Fruit fly (Drosophila melanogaster) whole organism, embryonic: ENCODE results near the gene Sox100B.
A peak's percentile ranks its signal among the peaks of the same experiment; 100 is the strongest.

Experiments
- Atf6 ChIP-seq: fragments of 200-800 bp; sonication (Bioruptor generic); IDR thresholded peaks from 2 replicates; pipeline ENCODE4 v1.3.6; 2022; ENCODE audit warnings: missing biosample characterization, missing genetic modification characterization
- CG10147 ChIP-seq: fragments of 200-800 bp; sonication (Bioruptor generic); optimal IDR thresholded peaks from 2 replicates; lab custom pipeline; 2019; ENCODE audit warnings: missing biosample characterization, mild to moderate bottlenecking, missing genetic modification characterization, moderate library complexity
- CG12659 ChIP-seq: fragments of 200-800 bp; sonication (Bioruptor generic); optimal IDR thresholded peaks from 3 replicates; lab custom pipeline; 2017; ENCODE audit warnings: mild to moderate bottlenecking, missing biosample characterization, missing genetic modification reagents, missing genetic modification characterization
- CG14667 ChIP-seq: fragments of 200-800 bp; sonication (Bioruptor generic); IDR thresholded peaks from 2 replicates; pipeline ENCODE4 v1.3.6; 2022; ENCODE audit warnings: missing biosample characterization, missing genetic modification characterization
- CG15696 ChIP-seq: fragments of 200-800 bp; sonication (Bioruptor generic); optimal IDR thresholded peaks from 2 replicates; lab custom pipeline; 2019; ENCODE audit warnings: missing biosample characterization, mild to moderate bottlenecking, missing genetic modification characterization, moderate library complexity
- CG18764 ChIP-seq: fragments of 200-800 bp; sonication (Bioruptor generic); optimal IDR thresholded peaks from 3 replicates; lab custom pipeline; 2016; ENCODE audit warnings: missing biosample characterization, missing genetic modification characterization
- CG30403 ChIP-seq: fragments of 200-800 bp; sonication (Bioruptor generic); optimal IDR thresholded peaks from 3 replicates; lab custom pipeline; 2016; ENCODE audit warnings: missing biosample characterization, missing genetic modification characterization
- CG3065 ChIP-seq: fragments of 200-800 bp; sonication (Bioruptor generic); optimal IDR thresholded peaks from 2 replicates; lab custom pipeline; 2016; ENCODE audit warnings: missing biosample characterization, missing genetic modification characterization
- CG33557 ChIP-seq: fragments of 200-800 bp; sonication (Bioruptor generic); optimal IDR thresholded peaks from 2 replicates; lab custom pipeline; 2019; ENCODE audit warnings: missing biosample characterization, mild to moderate bottlenecking, missing genetic modification characterization, moderate library complexity
- CG6854 ChIP-seq: fragments of 200-800 bp; sonication (Bioruptor generic); optimal IDR thresholded peaks from 3 replicates; lab custom pipeline; 2017; ENCODE audit warnings: missing biosample characterization, mild to moderate bottlenecking, missing genetic modification characterization
- CG7839 ChIP-seq: fragments of 200-800 bp; sonication (Bioruptor generic); optimal IDR thresholded peaks from 3 replicates; lab custom pipeline; 2018; ENCODE audit warnings: missing biosample characterization, mild to moderate bottlenecking, missing genetic modification characterization, moderate library complexity
- CG9727 ChIP-seq: fragments of 200-800 bp; sonication (Bioruptor generic); optimal IDR thresholded peaks from 3 replicates; lab custom pipeline; 2017; ENCODE audit warnings: missing biosample characterization, mild to moderate bottlenecking, missing genetic modification characterization
- Doc3 ChIP-seq: fragments of 200-800 bp; sonication (Bioruptor generic); IDR thresholded peaks from 3 replicates; pipeline ENCODE4 v1.3.6; 2022; ENCODE audit warnings: missing biosample characterization, missing genetic modification characterization; ENCODE audit not compliant: partially characterized antibody
- Fer3 ChIP-seq: fragments of 200-800 bp; sonication (Bioruptor generic); optimal IDR thresholded peaks from 2 replicates; lab custom pipeline; 2018; ENCODE audit warnings: missing biosample characterization, mild to moderate bottlenecking, missing genetic modification characterization, moderate library complexity
- GATAe ChIP-seq: fragments of 200-800 bp; sonication (Bioruptor generic); conservative IDR thresholded peaks from 2 replicates; pipeline ENCODE4 v1.3.6; 2022; ENCODE audit warnings: missing biosample characterization, missing genetic modification characterization
- Hey ChIP-seq: fragments of 200-800 bp; sonication (Bioruptor generic); optimal IDR thresholded peaks from 3 replicates; lab custom pipeline; 2018; ENCODE audit warnings: missing biosample characterization, mild to moderate bottlenecking, missing genetic modification characterization
- Jarid2 ChIP-seq: fragments of 200-800 bp; sonication (Bioruptor generic); optimal IDR thresholded peaks from 3 replicates; lab custom pipeline; 2017; ENCODE audit warnings: mild to moderate bottlenecking, missing biosample characterization, missing genetic modification reagents, missing genetic modification characterization
- Meics ChIP-seq: fragments of 200-800 bp; sonication (Bioruptor generic); optimal IDR thresholded peaks from 2 replicates; lab custom pipeline; 2017; ENCODE audit warnings: missing biosample characterization, mild to moderate bottlenecking, missing genetic modification characterization
- NFAT ChIP-seq: fragments of 200-800 bp; sonication (Bioruptor generic); IDR thresholded peaks from 2 replicates; pipeline ENCODE4 v1.3.6; 2022; ENCODE audit warnings: missing biosample characterization, missing genetic modification characterization
- Oli ChIP-seq: fragments of 200-800 bp; sonication (Bioruptor generic); optimal IDR thresholded peaks from 2 replicates; lab custom pipeline; 2018; ENCODE audit warnings: missing biosample characterization, mild to moderate bottlenecking, missing genetic modification characterization, moderate library complexity
- Pdp1 ChIP-seq, 2 experiments: fragments of 200-800 bp; sonication (Bioruptor generic); optimal IDR thresholded peaks; 3 replicates each; lab custom pipeline; 2016; ENCODE audit warnings: missing biosample characterization in 2 of 2, missing genetic modification characterization in 2 of 2, mild to moderate bottlenecking in 1 of 2, moderate library complexity in 1 of 2
- Ptx1 ChIP-seq: fragments of 200-800 bp; sonication (Bioruptor generic); IDR thresholded peaks from 2 replicates; pipeline ENCODE4 v1.3.6; 2022; ENCODE audit warnings: missing biosample characterization, missing genetic modification characterization
- Rfx ChIP-seq: fragments of 200-800 bp; sonication (Bioruptor generic); IDR thresholded peaks from 2 replicates; pipeline ENCODE4 v1.3.6; 2022; ENCODE audit warnings: missing biosample characterization, missing genetic modification characterization
- Spps ChIP-seq: fragments of 200-800 bp; sonication (Bioruptor generic); optimal IDR thresholded peaks from 2 replicates; lab custom pipeline; 2018; ENCODE audit warnings: missing biosample characterization, mild to moderate bottlenecking, missing genetic modification characterization
- Taf1 ChIP-seq: fragments of 200-800 bp; sonication (Bioruptor generic); IDR thresholded peaks from 2 replicates; pipeline ENCODE4 v1.3.6; 2022; ENCODE audit warnings: missing biosample characterization, missing genetic modification characterization
- Xrp1 ChIP-seq: fragments of 200-800 bp; sonication (Bioruptor generic); IDR thresholded peaks from 2 replicates; pipeline ENCODE4 v1.3.6; 2022; ENCODE audit warnings: missing biosample characterization, missing genetic modification characterization
- cas ChIP-seq: fragments of 200-800 bp; sonication (Bioruptor generic); IDR thresholded peaks from 2 replicates; pipeline ENCODE4 v1.3.6; 2022; ENCODE audit warnings: missing biosample characterization, missing genetic modification characterization
- chinmo ChIP-seq: fragments of 200-800 bp; sonication (Bioruptor generic); IDR thresholded peaks from 4 replicates; pipeline ENCODE4 v1.3.6; 2022; ENCODE audit warnings: missing biosample characterization, missing genetic modification characterization; ENCODE audit not compliant: partially characterized antibody
- da ChIP-seq: fragments of 200-800 bp; sonication (Bioruptor generic); optimal IDR thresholded peaks from 2 replicates; lab custom pipeline; 2016; ENCODE audit warnings: missing biosample characterization, missing genetic modification characterization
- ftz-f1 ChIP-seq: fragments of 200-800 bp; sonication (Bioruptor generic); optimal IDR thresholded peaks from 2 replicates; lab custom pipeline; 2016; ENCODE audit warnings: missing biosample characterization, missing genetic modification characterization
- fu2 ChIP-seq: fragments of 200-800 bp; sonication (Bioruptor generic); optimal IDR thresholded peaks from 2 replicates; lab custom pipeline; 2016; ENCODE audit warnings: missing biosample characterization, missing genetic modification characterization
- gro ChIP-seq: fragments of 200-800 bp; sonication (Bioruptor generic); optimal IDR thresholded peaks from 2 replicates; lab custom pipeline; 2016; ENCODE audit warnings: missing biosample characterization, missing genetic modification characterization
- her ChIP-seq: fragments of 200-800 bp; sonication (Bioruptor generic); optimal IDR thresholded peaks from 2 replicates; lab custom pipeline; 2016; ENCODE audit warnings: missing biosample characterization, missing genetic modification characterization
- insv ChIP-seq, 2 experiments: fragments of 200-800 bp; sonication (Bioruptor generic); optimal IDR thresholded peaks; 3 replicates each; lab custom pipeline; 2016 to 2018; ENCODE audit warnings: missing biosample characterization in 2 of 2, missing genetic modification characterization in 2 of 2
- kay ChIP-seq: fragments of 200-800 bp; sonication (Bioruptor generic); optimal IDR thresholded peaks from 2 replicates; lab custom pipeline; 2016; ENCODE audit warnings: missing biosample characterization, missing genetic modification characterization
- ken ChIP-seq: fragments of 200-800 bp; sonication (Bioruptor generic); IDR thresholded peaks from 3 replicates; pipeline ENCODE4 v1.3.6; 2022; ENCODE audit warnings: missing biosample characterization, missing genetic modification characterization
- klu ChIP-seq: fragments of 200-800 bp; sonication (Bioruptor generic); IDR thresholded peaks from 2 replicates; pipeline ENCODE4 v1.3.6; 2022; ENCODE audit warnings: missing biosample characterization, missing genetic modification characterization
- kni ChIP-seq: fragments of 200-800 bp; sonication (Bioruptor generic); optimal IDR thresholded peaks from 3 replicates; lab custom pipeline; 2017; ENCODE audit warnings: mild to moderate bottlenecking, missing biosample characterization, missing genetic modification reagents, missing genetic modification characterization
- nerfin-2 ChIP-seq: fragments of 200-800 bp; sonication (Bioruptor generic); IDR thresholded peaks from 2 replicates; pipeline ENCODE4 v1.3.6; 2022; ENCODE audit warnings: missing biosample characterization, missing genetic modification characterization; ENCODE audit not compliant: partially characterized antibody
- pita ChIP-seq: fragments of 200-800 bp; sonication (Bioruptor generic); optimal IDR thresholded peaks from 2 replicates; lab custom pipeline; 2017; ENCODE audit warnings: missing biosample characterization, mild to moderate bottlenecking, missing genetic modification characterization
- repo ChIP-seq: fragments of 200-800 bp; sonication (Bioruptor generic); optimal IDR thresholded peaks from 2 replicates; lab custom pipeline; 2016; ENCODE audit warnings: missing biosample characterization, missing genetic modification characterization
- salm ChIP-seq: fragments of 200-800 bp; sonication (Bioruptor generic); optimal IDR thresholded peaks from 2 replicates; lab custom pipeline; 2018; ENCODE audit warnings: missing biosample characterization, mild to moderate bottlenecking, missing genetic modification characterization
- schlank ChIP-seq: fragments of 200-800 bp; sonication (Bioruptor generic); optimal IDR thresholded peaks from 2 replicates; lab custom pipeline; 2018; ENCODE audit warnings: missing biosample characterization, mild to moderate bottlenecking, missing genetic modification characterization
- scrt ChIP-seq: fragments of 200-800 bp; sonication (Bioruptor generic); optimal IDR thresholded peaks from 2 replicates; lab custom pipeline; 2018; ENCODE audit warnings: missing biosample characterization, mild to moderate bottlenecking, missing genetic modification characterization, moderate library complexity
- sr ChIP-seq: fragments of 200-800 bp; sonication (Bioruptor generic); IDR thresholded peaks from 3 replicates; pipeline ENCODE4 v1.3.6; 2022; ENCODE audit warnings: missing biosample characterization, missing genetic modification characterization
- ssp ChIP-seq: fragments of 200-800 bp; sonication (Bioruptor generic); IDR thresholded peaks from 2 replicates; pipeline ENCODE4 v1.3.6; 2022; ENCODE audit warnings: missing biosample characterization, missing genetic modification characterization
- tgo ChIP-seq: fragments of 200-800 bp; sonication (Bioruptor generic); IDR thresholded peaks from 3 replicates; pipeline ENCODE4 v1.3.6; 2022; ENCODE audit warnings: missing biosample characterization, missing genetic modification characterization
- tin ChIP-seq: fragments of 200-800 bp; sonication (Bioruptor generic); optimal IDR thresholded peaks from 3 replicates; lab custom pipeline; 2016; ENCODE audit warnings: missing biosample characterization, missing genetic modification characterization
- wek ChIP-seq: fragments of 200-800 bp; sonication (Bioruptor generic); optimal IDR thresholded peaks from 3 replicates; lab custom pipeline; 2018; ENCODE audit warnings: missing biosample characterization, mild to moderate bottlenecking, missing genetic modification characterization, moderate library complexity

Sox100B gene

dm6 chr3R:31059807-31060707 is 5.0 kb upstream of the Sox100B start (continued):
- TF ChIP-seq gro (GFP tag; lab: Kevin White, UChicago), result no peak
- TF ChIP-seq chinmo (GFP tag; lab: Robert Waterston, UW), result no peak
- no peak for TF ChIP-seq CG10147 (GFP tag; lab: Kevin White, UChicago)
- no peak for TF ChIP-seq klu
- no peak for TF ChIP-seq ssp (GFP tag; lab: Robert Waterston, UW)
- TF ChIP-seq tgo (GFP tag; lab: Robert Waterston, UW), result peak; percentile 27; the same call in 2 of the 3 replicates
- TF ChIP-seq Meics (GFP tag; lab: Kevin White, UChicago), result peak; percentile 55
- no peak for TF ChIP-seq da
- TF ChIP-seq salm, result no peak
- no peak for TF ChIP-seq CG6854 (GFP tag; lab: Kevin White, UChicago)
- no peak for TF ChIP-seq wek
- no peak for TF ChIP-seq CG9727 (GFP tag; lab: Kevin White, UChicago)
- 0 out of 3 replicates have a peak, but pooled peaks have one; percentile 47 for TF ChIP-seq ken (GFP tag; lab: Robert Waterston, UW)
- no peak for TF ChIP-seq pita (GFP tag; lab: Kevin White, UChicago)
- TF ChIP-seq Oli (tag; lab: Kevin White, UChicago), result peak; percentile 43
- peak; percentile 40; the same call in 1 of the 3 replicates for TF ChIP-seq sr (GFP tag; lab: Robert Waterston, UW)
- TF ChIP-seq CG18764 (GFP tag; lab: Kevin White, UChicago), result no peak
- TF ChIP-seq ftz-f1, result no peak
- TF ChIP-seq Jarid2 (GFP tag; lab: Kevin White, UChicago), result no peak
- TF ChIP-seq CG7839 (tag; lab: Kevin White, UChicago), result peak; percentile 31
- TF ChIP-seq scrt (GFP tag; lab: Kevin White, UChicago), result no peak
- peak; percentile 31 for TF ChIP-seq her (GFP tag; lab: Kevin White, UChicago)
- no peak for TF ChIP-seq Fer3 (tag; lab: Kevin White, UChicago)
- TF ChIP-seq kni (GFP tag; lab: Kevin White, UChicago), result no peak
- no peak for TF ChIP-seq repo (GFP tag; lab: Kevin White, UChicago)
- no peak for TF ChIP-seq schlank (tag; lab: Kevin White, UChicago)
- no peak for TF ChIP-seq Doc3 (GFP tag; lab: Robert Waterston, UW)
- peak; percentile 26 for TF ChIP-seq tin (GFP tag; lab: Kevin White, UChicago)
- TF ChIP-seq Rfx (GFP tag; lab: Robert Waterston, UW), result 0 out of 2 replicates have a peak, but pooled peaks have one; percentile 32
- TF ChIP-seq Pdp1 (GFP tag; optimal IDR thresholded peaks at IDR 0.05; lab: Kevin White, UChicago), result peak; percentile 23 to 86
- TF ChIP-seq kay (GFP tag; lab: Kevin White, UChicago), result no peak
- no peak for TF ChIP-seq CG30403 (GFP tag; lab: Kevin White, UChicago)
- TF ChIP-seq GATAe, result no peak
- TF ChIP-seq CG33557, result no peak
- no peak for TF ChIP-seq Hey (tag; lab: Kevin White, UChicago)
- TF ChIP-seq NFAT (GFP tag; lab: Robert Waterston, UW), result no peak
- peak; percentile 65 for TF ChIP-seq Xrp1 (GFP tag; lab: Robert Waterston, UW)
- TF ChIP-seq CG15696 (tag; lab: Kevin White, UChicago), result no peak
- TF ChIP-seq CG12659, result no peak
- TF ChIP-seq nerfin-2 (GFP tag; lab: Robert Waterston, UW), result peak; percentile 32; the same call in 1 of the 2 replicates
- no peak for TF ChIP-seq Taf1 (GFP tag; lab: Robert Waterston, UW)
- TF ChIP-seq Atf6 (GFP tag; lab: Robert Waterston, UW), result 0 out of 2 replicates have a peak, but pooled peaks have one; percentile 43
- TF ChIP-seq Ptx1, result peak; percentile 49; the same call in 1 of the 2 replicates
- TF ChIP-seq cas (GFP tag; lab: Robert Waterston, UW), result no peak
- no peak for TF ChIP-seq CG3065
- TF ChIP-seq fu2 (GFP tag; lab: Kevin White, UChicago), result no peak
- no peak for TF ChIP-seq CG14667
- no peak for TF ChIP-seq insv (GFP tag; optimal IDR thresholded peaks at IDR 0.05; lab: Kevin White, UChicago)
- TF ChIP-seq Spps (tag; lab: Kevin White, UChicago), result no peak
